Worm (Caenorhabditis elegans): ENCODE measurements around the gene adr-2.

DNA sequence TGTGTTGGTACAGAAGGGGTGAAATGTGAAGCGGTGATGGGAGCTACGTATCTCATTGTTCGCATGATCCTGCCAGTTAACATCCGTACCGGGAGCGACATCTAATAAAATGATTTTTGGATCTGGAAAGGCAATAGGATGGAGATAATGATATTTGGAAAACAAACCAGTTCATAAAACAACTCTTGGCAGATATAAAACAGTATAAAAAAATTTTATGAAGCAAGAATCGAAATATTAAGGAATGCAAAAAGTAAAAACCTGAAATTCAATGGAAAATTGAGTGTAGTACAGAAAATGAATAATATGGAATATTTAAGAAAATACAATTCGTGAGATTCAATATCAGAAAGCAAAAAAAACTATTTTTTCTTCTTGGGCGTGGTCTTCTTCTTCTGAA lies 6.1 kb downstream of the adr-2 start, which contains the start of gene hsp-75:
- TF ChIP-seq snpc-4 (tag; optimal IDR thresholded peaks at IDR 0.05) (no peak), ets-5 (GFP tag; IDR thresholded peaks at IDR 0.05) (no peak), pqm-1 (tag; optimal IDR thresholded peaks at IDR 0.05) (no peak), jun-1 (tag; optimal IDR thresholded peaks at IDR 0.05) (no peak), snu-23 (GFP tag; optimal IDR thresholded peaks at IDR 0.05) (no peak), aly-2 (tag; optimal IDR thresholded peaks at IDR 0.05) (no peak), fos-1 (tag; optimal IDR thresholded peaks at IDR 0.05) (no peak), elt-3 (tag; optimal IDR thresholded peaks at IDR 0.05) (no peak), ama-1 (optimal IDR thresholded peaks at IDR 0.05) (no peak), egl-27 (tag; optimal IDR thresholded peaks at IDR 0.05) (no peak), lin-39 (tag; optimal IDR thresholded peaks at IDR 0.05) (no peak), C16A3.4 (tag; optimal IDR thresholded peaks at IDR 0.05) (no peak)
